Worm (Caenorhabditis elegans) whole organism, L1 larva: ENCODE data around the gene cal-1.

ENCODE experiments used
- C04F5.9 ChIP-seq: sonication (generic microtip); optimal IDR thresholded peaks from 2 replicates; lab custom pipeline; 2016; ENCODE audit warnings: missing genetic modification characterization, missing compliant biosample characterization
- C34B4.2 ChIP-seq: sonication (generic microtip); optimal IDR thresholded peaks from 2 replicates; lab custom pipeline; 2017; ENCODE audit warnings: mild to moderate bottlenecking, missing genetic modification characterization, missing compliant biosample characterization
- F16B12.6 ChIP-seq: fragments of 150-350 bp; optimal IDR thresholded peaks from 2 replicates; lab custom pipeline; 2014; ENCODE audit warnings: missing biosample characterization, missing genetic modification characterization
- Y116A8C.19 ChIP-seq: sonication (generic microtip); optimal IDR thresholded peaks from 2 replicates; lab custom pipeline; 2016; ENCODE audit warnings: missing compliant biosample characterization, missing genetic modification characterization, borderline replicate concordance
- aha-1 ChIP-seq: fragments of 150-350 bp; optimal IDR thresholded peaks from 2 replicates; lab custom pipeline; 2014; ENCODE audit warnings: missing biosample characterization, missing genetic modification characterization
- alr-1 ChIP-seq: fragments of 200-800 bp; sonication (Bioruptor generic); optimal IDR thresholded peaks from 2 replicates; lab custom pipeline; 2018; ENCODE audit warnings: borderline replicate concordance, mild to moderate bottlenecking, missing genetic modification characterization, missing compliant biosample characterization
- aly-2 ChIP-seq: fragments of 150-350 bp; optimal IDR thresholded peaks from 2 replicates; lab custom pipeline; 2014; ENCODE audit warnings: missing biosample characterization, missing genetic modification characterization
- blmp-1 ChIP-seq: fragments of 150-350 bp; optimal IDR thresholded peaks from 2 replicates; lab custom pipeline; 2014; ENCODE audit warnings: missing biosample characterization, missing genetic modification characterization
- ceh-8 ChIP-seq: fragments of 200-800 bp; sonication (Bioruptor generic); optimal IDR thresholded peaks from 2 replicates; lab custom pipeline; 2018; ENCODE audit warnings: mild to moderate bottlenecking, missing genetic modification characterization, moderate library complexity, missing compliant biosample characterization
- ceh-88 ChIP-seq: fragments of 200-800 bp; sonication (Bioruptor generic); IDR thresholded peaks from 2 replicates; pipeline ENCODE4 v1.3.6; 2022; ENCODE audit warnings: missing genetic modification characterization, missing compliant biosample characterization
- ceh-90 ChIP-seq: sonication (generic microtip); optimal IDR thresholded peaks from 2 replicates; lab custom pipeline; 2016; ENCODE audit warnings: missing genetic modification characterization, missing compliant biosample characterization
- dpl-1 ChIP-seq, 3 experiments: fragments of 150-350 bp in 2 of 3; sonication (generic microtip) in 1 of 3; optimal IDR thresholded peaks; 2 replicates each; lab custom pipeline; 2014 to 2017; ENCODE audit warnings: missing biosample characterization in 3 of 3, missing genetic modification characterization in 3 of 3, missing genetic modification reagents in 3 of 3
- elt-2 ChIP-seq: sonication (generic microtip); optimal IDR thresholded peaks from 2 replicates; lab custom pipeline; 2016; ENCODE audit warnings: missing genetic modification characterization, mild to moderate bottlenecking, inconsistent platforms, missing compliant biosample characterization, missing genetic modification reagents
- ets-5 ChIP-seq: fragments of 200-800 bp; sonication (Bioruptor generic); IDR thresholded peaks from 2 replicates; pipeline ENCODE4 v1.3.6; 2022; ENCODE audit warnings: missing genetic modification characterization, missing compliant biosample characterization
- fkh-10 ChIP-seq: sonication (generic microtip); optimal IDR thresholded peaks from 2 replicates; lab custom pipeline; 2017; ENCODE audit warnings: missing biosample characterization, missing genetic modification reagents, missing genetic modification characterization
- fkh-4 ChIP-seq: sonication (generic microtip); optimal IDR thresholded peaks from 2 replicates; lab custom pipeline; 2016; ENCODE audit warnings: missing compliant biosample characterization, missing genetic modification characterization, borderline replicate concordance
- grh-1 ChIP-seq: fragments of 200-800 bp; sonication (Bioruptor generic); IDR thresholded peaks from 2 replicates; pipeline ENCODE4 v1.3.6; 2022; ENCODE audit warnings: missing genetic modification reagents, missing genetic modification characterization, missing compliant biosample characterization
- lin-13 ChIP-seq: fragments of 150-350 bp; optimal IDR thresholded peaks from 2 replicates; lab custom pipeline; 2014; ENCODE audit warnings: missing biosample characterization, missing genetic modification reagents, missing genetic modification characterization
- lin-14 ChIP-seq: fragments of 200-800 bp; sonication (Bioruptor generic); optimal IDR thresholded peaks from 2 replicates; lab custom pipeline; 2018; ENCODE audit warnings: mild to moderate bottlenecking, missing genetic modification characterization, moderate library complexity, missing compliant biosample characterization
- lin-35 ChIP-seq, 2 experiments: fragments of 150-350 bp; optimal IDR thresholded peaks; 2 replicates each; lab custom pipeline; 2014; ENCODE audit warnings: missing biosample characterization in 2 of 2, missing genetic modification characterization in 2 of 2, missing genetic modification reagents in 2 of 2
- lin-39 ChIP-seq: fragments of 150-350 bp; optimal IDR thresholded peaks from 2 replicates; lab custom pipeline; 2014; ENCODE audit warnings: missing biosample characterization, missing genetic modification reagents, missing genetic modification characterization
- lir-3 ChIP-seq: sonication (generic microtip); optimal IDR thresholded peaks from 2 replicates; lab custom pipeline; 2016; ENCODE audit warnings: mild to moderate bottlenecking, missing genetic modification characterization, moderate library complexity, missing compliant biosample characterization; ENCODE audit not compliant: poor library complexity
- lsy-2 ChIP-seq, 2 experiments: fragments of 150-350 bp; optimal IDR thresholded peaks; 2 replicates each; lab custom pipeline; 2014; ENCODE audit warnings: missing biosample characterization in 2 of 2, missing genetic modification characterization in 2 of 2
- mep-1 ChIP-seq: fragments of 150-350 bp; optimal IDR thresholded peaks from 2 replicates; lab custom pipeline; 2014; ENCODE audit warnings: missing biosample characterization, missing genetic modification characterization
- nhr-19 ChIP-seq: fragments of 200-800 bp; sonication (Bioruptor generic); conservative IDR thresholded peaks from 2 replicates; pipeline ENCODE4 v1.3.6; 2022; ENCODE audit warnings: missing genetic modification characterization, missing compliant biosample characterization
- nhr-28 ChIP-seq: fragments of 150-350 bp; optimal IDR thresholded peaks from 2 replicates; lab custom pipeline; 2014; ENCODE audit warnings: missing biosample characterization, missing genetic modification characterization
- nhr-47 ChIP-seq: sonication (generic microtip); optimal IDR thresholded peaks from 2 replicates; lab custom pipeline; 2016; ENCODE audit warnings: mild to moderate bottlenecking, missing genetic modification characterization, moderate library complexity, missing compliant biosample characterization
- nhr-71 ChIP-seq: sonication (generic microtip); optimal IDR thresholded peaks from 2 replicates; lab custom pipeline; 2016; ENCODE audit warnings: mild to moderate bottlenecking, missing genetic modification characterization, moderate library complexity, missing compliant biosample characterization
- nhr-85 ChIP-seq: sonication (generic microtip); peaks from one replicate; lab custom pipeline; 2016; ENCODE audit warnings: missing genetic modification characterization, inconsistent platforms, missing compliant biosample characterization
- pag-3 ChIP-seq: sonication (generic microtip); optimal IDR thresholded peaks from 2 replicates; lab custom pipeline; 2017; ENCODE audit warnings: missing genetic modification characterization, mild to moderate bottlenecking, missing compliant biosample characterization, antibody characterized with exemption, borderline replicate concordance; ENCODE audit not compliant: insufficient read depth
- pax-3 ChIP-seq: fragments of 200-800 bp; sonication (Bioruptor generic); optimal IDR thresholded peaks from 2 replicates; lab custom pipeline; 2018; ENCODE audit warnings: mild to moderate bottlenecking, missing genetic modification characterization, moderate library complexity, missing compliant biosample characterization
- rnt-1 ChIP-seq: sonication (generic microtip); optimal IDR thresholded peaks from 2 replicates; lab custom pipeline; 2016; ENCODE audit warnings: mild to moderate bottlenecking, missing genetic modification characterization, moderate library complexity, missing compliant biosample characterization
- snpc-4 ChIP-seq: fragments of 150-350 bp; optimal IDR thresholded peaks from 2 replicates; lab custom pipeline; 2014; ENCODE audit warnings: missing biosample characterization, missing genetic modification characterization
- snu-23 ChIP-seq: sonication (generic microtip); optimal IDR thresholded peaks from 2 replicates; lab custom pipeline; 2016; ENCODE audit warnings: missing genetic modification characterization, missing compliant biosample characterization
- sox-4 ChIP-seq: sonication (generic microtip); optimal IDR thresholded peaks from 2 replicates; lab custom pipeline; 2016; ENCODE audit warnings: missing genetic modification characterization, missing compliant biosample characterization
- sptf-1 ChIP-seq: fragments of 150-350 bp; optimal IDR thresholded peaks from 2 replicates; lab custom pipeline; 2014; ENCODE audit warnings: missing biosample characterization, missing genetic modification characterization
- swsn-7 ChIP-seq: sonication (generic microtip); optimal IDR thresholded peaks from 2 replicates; lab custom pipeline; 2016; ENCODE audit warnings: missing genetic modification characterization, missing compliant biosample characterization
- tlp-1 ChIP-seq: fragments of 150-350 bp; optimal IDR thresholded peaks from 2 replicates; lab custom pipeline; 2014; ENCODE audit warnings: missing biosample characterization, missing genetic modification characterization
- unc-130 ChIP-seq: fragments of 150-350 bp; optimal IDR thresholded peaks from 2 replicates; lab custom pipeline; 2017; ENCODE audit warnings: missing biosample characterization, missing genetic modification characterization, inconsistent platforms
- unc-30 ChIP-seq: sonication (generic microtip); optimal IDR thresholded peaks from 2 replicates; lab custom pipeline; 2017; ENCODE audit warnings: missing biosample characterization, missing genetic modification characterization
- vab-15 ChIP-seq: sonication (generic microtip); optimal IDR thresholded peaks from 2 replicates; lab custom pipeline; 2017; ENCODE audit warnings: missing genotype, mild to moderate bottlenecking, missing genetic modification characterization, missing compliant biosample characterization
- zag-1 ChIP-seq: fragments of 150-350 bp; optimal IDR thresholded peaks from 2 replicates; lab custom pipeline; 2014; ENCODE audit warnings: missing biosample characterization, missing genetic modification characterization
- ztf-4 ChIP-seq: fragments of 150-350 bp; optimal IDR thresholded peaks from 2 replicates; lab custom pipeline; 2014; ENCODE audit warnings: missing biosample characterization, missing genetic modification characterization

Gene cal-1

DNA sequence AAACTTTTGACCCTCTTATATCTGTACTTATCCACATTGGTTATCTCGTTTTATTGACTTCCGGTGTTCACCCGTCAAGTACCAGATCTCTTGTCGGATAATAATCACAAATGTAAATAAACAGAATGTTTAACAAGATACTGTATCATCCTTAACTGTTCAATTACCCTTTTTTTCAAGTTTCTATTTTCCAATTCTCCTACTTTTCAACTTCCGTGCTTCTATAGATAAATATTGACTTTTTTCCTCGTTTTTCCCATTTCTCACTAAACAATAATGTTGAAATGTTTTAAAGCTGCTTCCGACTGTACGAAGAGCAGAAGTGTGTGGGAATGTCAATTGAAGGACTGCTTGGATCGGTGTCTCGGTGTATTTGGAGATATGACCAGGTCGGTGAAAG lies 30.1 kb downstream of the cal-1 start, which contains the start of gene inx-11:
Gene inx-11, plus strand, starts transcription at position 301 of the 400 bp plus-strand sequence.
- TF ChIP-seq pag-3 (tag; lab: Kevin White, UChicago) (no peak), fkh-4 (tag; lab: Kevin White, UChicago) (no peak), unc-30 (tag; lab: Kevin White, UChicago) (no peak), rnt-1 (no peak), C34B4.2 (tag; lab: Kevin White, UChicago) (no peak), F16B12.6 (tag; lab: Kevin White, UChicago) (no peak), fkh-10 (GFP tag; lab: Kevin White, UChicago) (no peak), swsn-7 (tag; lab: Kevin White, UChicago) (no peak), nhr-85 (tag; lab: Kevin White, UChicago) (no peak), aly-2 (tag; lab: Kevin White, UChicago) (no peak), C04F5.9 (no peak), ets-5 (no peak), lir-3 (no peak), ceh-90 (tag; lab: Kevin White, UChicago) (no peak), sptf-1 (tag; lab: Kevin White, UChicago) (no peak)

DNA sequence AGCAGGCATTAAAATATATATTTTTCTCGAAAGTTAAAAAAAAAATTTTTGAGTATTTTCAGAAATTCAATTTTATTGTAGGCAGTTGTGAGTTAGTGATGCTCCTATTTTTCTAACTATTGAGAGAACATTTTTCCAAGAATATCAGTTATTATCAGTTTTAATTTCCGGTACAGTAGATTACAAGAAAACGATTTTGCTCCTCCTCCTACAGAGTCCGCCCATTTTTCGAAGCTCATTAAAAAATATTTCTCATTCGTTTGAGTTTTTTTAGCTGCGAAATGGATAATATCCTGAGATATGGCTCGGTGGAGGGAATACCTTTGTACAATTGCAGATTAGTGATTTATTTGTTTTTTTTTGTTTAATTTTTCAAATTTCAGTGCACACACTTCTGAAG lies 32.5 kb downstream of the cal-1 start, which contains the start of gene srt-39:
Gene srt-39, plus strand, starts transcription at position 301 of the 400 bp plus-strand sequence.
- TF ChIP-seq ceh-8 (GFP tag; lab: Kevin White, UChicago) (no peak), nhr-28 (tag; lab: Kevin White, UChicago) (no peak), zag-1 (tag; lab: Kevin White, UChicago) (no peak), aly-2 (tag; lab: Kevin White, UChicago) (no peak)
- TF ChIP-seq, all 84 proteins: peak for 0

DNA sequence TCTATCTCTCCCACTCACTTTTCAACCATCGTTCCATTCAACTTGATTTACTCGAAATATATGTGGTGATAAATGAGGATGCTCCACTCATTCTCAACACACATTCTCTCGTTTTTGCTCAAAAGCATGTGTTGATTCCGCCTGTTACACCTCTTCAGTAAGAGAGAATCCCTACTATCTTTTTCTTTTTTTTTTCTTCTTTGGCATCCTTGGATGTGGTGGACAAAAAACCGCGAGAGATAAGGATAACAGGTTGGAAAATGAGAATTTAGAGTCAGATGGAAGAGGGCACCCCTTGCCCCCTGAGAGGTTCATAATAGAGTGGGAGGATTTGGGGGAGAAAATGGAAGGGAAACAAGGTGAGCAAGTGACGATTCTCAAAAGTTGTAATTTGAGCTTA lies 38.1 kb downstream of the cal-1 start:
- TF ChIP-seq rnt-1, result peak; percentile 44
- TF ChIP-seq snu-23, result peak; percentile 11
- 0 out of 2 replicates have a peak, but pooled peaks have one; percentile 17 for TF ChIP-seq nhr-19 (GFP tag; lab: Robert Waterston, UW)
- TF ChIP-seq grh-1 (GFP tag; lab: Robert Waterston, UW), result no peak
- peak; percentile 40 for TF ChIP-seq nhr-71 (tag; lab: Kevin White, UChicago)
- TF ChIP-seq lin-14 (GFP tag; lab: Kevin White, UChicago), result peak; percentile 79
- TF ChIP-seq pag-3 (tag; lab: Kevin White, UChicago), result peak; percentile 95
- peak; percentile 32 for TF ChIP-seq mep-1 (tag; lab: Kevin White, UChicago)
- no peak for TF ChIP-seq ceh-88 (GFP tag; lab: Robert Waterston, UW)
- TF ChIP-seq lsy-2 (tag; optimal IDR thresholded peaks at IDR 0.05; lab: Kevin White, UChicago), result peak in 1 of 2 experiments; percentile 39
- TF ChIP-seq aha-1 (tag; lab: Kevin White, UChicago), result no peak

DNA sequence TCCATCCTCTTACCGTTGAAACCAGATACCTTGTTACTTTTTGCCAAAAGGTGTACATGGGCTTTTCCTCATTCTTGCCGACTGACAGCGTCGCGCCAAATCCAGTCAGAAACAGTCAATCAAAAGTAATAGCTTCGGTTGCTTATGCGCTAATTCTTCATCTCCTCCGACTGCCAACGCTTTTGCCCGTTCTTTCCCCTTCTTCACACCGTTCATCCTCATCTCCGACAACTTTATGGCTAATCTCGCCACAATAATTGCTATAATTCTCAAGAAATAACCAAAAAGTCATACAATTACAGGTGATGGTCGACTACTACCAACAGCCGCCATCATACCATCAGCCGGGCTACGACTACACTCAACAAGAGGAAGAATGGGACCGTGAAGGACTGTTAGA lies 38.9 kb downstream of the cal-1 start, which contains the start of gene atn-1:
Gene atn-1, plus strand, starts transcription at position 301 of the 400 bp plus-strand sequence.
- TF ChIP-seq nhr-19 (GFP tag; lab: Robert Waterston, UW) (no peak), nhr-47 (tag; lab: Kevin White, UChicago) (no peak), F16B12.6 (tag; lab: Kevin White, UChicago) (no peak), sptf-1 (tag; lab: Kevin White, UChicago) (no peak), aha-1 (tag; lab: Kevin White, UChicago) (no peak), vab-15 (tag; lab: Kevin White, UChicago) (no peak), snpc-4 (tag; lab: Kevin White, UChicago) (no peak), swsn-7 (tag; lab: Kevin White, UChicago) (no peak), pax-3 (tag; lab: Kevin White, UChicago) (no peak), ceh-8 (GFP tag; lab: Kevin White, UChicago) (no peak)
- TF ChIP-seq, all 84 proteins: peak for 0

DNA sequence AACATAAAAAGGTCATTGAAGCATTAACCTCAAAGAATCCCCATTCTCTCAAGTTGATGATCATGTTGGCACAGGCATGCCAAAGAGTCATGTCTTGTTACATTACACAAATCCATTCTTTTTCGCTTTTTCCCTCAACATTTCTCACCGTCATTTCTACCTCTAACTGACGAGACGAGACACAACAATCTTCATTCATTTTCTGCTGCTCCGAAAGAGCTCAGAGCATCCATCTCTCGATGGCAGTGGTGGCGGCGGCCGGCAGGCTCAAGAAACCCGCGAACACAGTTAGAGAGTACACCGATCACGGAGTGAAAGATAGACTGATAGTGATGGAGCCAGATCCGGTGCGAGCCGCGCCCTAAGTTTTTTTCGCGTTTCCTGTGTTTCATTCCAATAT lies 39.9 kb downstream of the cal-1 start:
- TF ChIP-seq sox-4 (tag; lab: Kevin White, UChicago), result no peak
- TF ChIP-seq lin-13, result no peak
- no peak for TF ChIP-seq alr-1
- no peak for TF ChIP-seq blmp-1 (tag; lab: Kevin White, UChicago)
- no peak for TF ChIP-seq ztf-4 (tag; lab: Kevin White, UChicago)
- no peak for TF ChIP-seq elt-2 (tag; lab: Kevin White, UChicago)
- no peak for TF ChIP-seq dpl-1 (GFP tag; optimal IDR thresholded peaks at IDR 0.05; lab: Kevin White, UChicago)
- peak; percentile 41 for TF ChIP-seq nhr-71 (tag; lab: Kevin White, UChicago)
- no peak for TF ChIP-seq Y116A8C.19 (tag; lab: Kevin White, UChicago)
- no peak for TF ChIP-seq fkh-10 (GFP tag; lab: Kevin White, UChicago)
- peak; percentile 10 for TF ChIP-seq unc-130 (tag; lab: Kevin White, UChicago)
- TF ChIP-seq lin-35 (GFP tag; optimal IDR thresholded peaks at IDR 0.05; lab: Kevin White, UChicago), result peak in 1 of 2 experiments; percentile 9
- no peak for TF ChIP-seq tlp-1 (tag; lab: Kevin White, UChicago)
- peak; percentile 99 for TF ChIP-seq pag-3 (tag; lab: Kevin White, UChicago)
- TF ChIP-seq lin-39 (tag; lab: Kevin White, UChicago), result no peak
